Fruit fly (Drosophila melanogaster) whole organism, embryonic: Measurements from ENCODE around the gene zye.
A peak's percentile ranks its signal among the peaks of the same experiment; 100 is the strongest.

Experiments
- Antp ChIP-seq: fragments of 200-800 bp; sonication (Bioruptor generic); optimal IDR thresholded peaks from 3 replicates; lab custom pipeline; 2016; ENCODE audit warnings: missing biosample characterization, missing genetic modification characterization
- Atf3 ChIP-seq: fragments of 200-800 bp; sonication (Bioruptor generic); optimal IDR thresholded peaks from 3 replicates; lab custom pipeline; 2016; ENCODE audit warnings: missing biosample characterization, missing genetic modification characterization
- CG10565 ChIP-seq: fragments of 200-800 bp; sonication (Bioruptor generic); optimal IDR thresholded peaks from 3 replicates; lab custom pipeline; 2016; ENCODE audit warnings: missing biosample characterization, mild to moderate bottlenecking, missing genetic modification characterization
- CG12071 ChIP-seq: fragments of 200-800 bp; sonication (Bioruptor generic); optimal IDR thresholded peaks from 3 replicates; lab custom pipeline; 2018; ENCODE audit warnings: missing biosample characterization, mild to moderate bottlenecking, missing genetic modification characterization
- CG15073 ChIP-seq: fragments of 200-800 bp; sonication (Bioruptor generic); optimal IDR thresholded peaks from 2 replicates; lab custom pipeline; 2016; ENCODE audit warnings: missing biosample characterization, missing genetic modification characterization
- CG18262 ChIP-seq: fragments of 200-800 bp; optimal IDR thresholded peaks from 3 replicates; lab custom pipeline; 2019; ENCODE audit warnings: missing biosample characterization, mild to moderate bottlenecking, missing genetic modification characterization, moderate library complexity
- CG2129 ChIP-seq: fragments of 200-800 bp; sonication (Bioruptor generic); IDR thresholded peaks from 2 replicates; pipeline ENCODE4 v1.3.6; 2022; ENCODE audit warnings: missing biosample characterization, missing genetic modification characterization; ENCODE audit not compliant: partially characterized antibody
- CG2199 ChIP-seq: fragments of 200-800 bp; sonication (Bioruptor generic); IDR thresholded peaks from 3 replicates; pipeline ENCODE4 v1.3.6; 2022; ENCODE audit warnings: missing biosample characterization, missing genetic modification characterization
- CG2678 ChIP-seq: fragments of 200-800 bp; sonication (Bioruptor generic); optimal IDR thresholded peaks from 3 replicates; lab custom pipeline; 2019; ENCODE audit warnings: missing biosample characterization, mild to moderate bottlenecking, missing genetic modification characterization, moderate library complexity
- CG30020 ChIP-seq: fragments of 200-800 bp; optimal IDR thresholded peaks from 2 replicates; lab custom pipeline; 2019; ENCODE audit warnings: missing biosample characterization, mild to moderate bottlenecking, missing genetic modification characterization, moderate library complexity
- CG4360 ChIP-seq: fragments of 200-800 bp; sonication (Bioruptor generic); IDR thresholded peaks from 2 replicates; pipeline ENCODE4 v1.3.6; 2022; ENCODE audit warnings: missing biosample characterization, missing genetic modification characterization
- CG4730 ChIP-seq: fragments of 200-800 bp; sonication (Bioruptor generic); IDR thresholded peaks from 2 replicates; pipeline ENCODE4 v1.3.6; 2022; ENCODE audit warnings: missing biosample characterization, missing genetic modification characterization
- CG5180 ChIP-seq: fragments of 200-800 bp; sonication (Bioruptor generic); optimal IDR thresholded peaks from 3 replicates; lab custom pipeline; 2017; ENCODE audit warnings: missing biosample characterization, missing genetic modification characterization, mild to moderate bottlenecking, moderate library complexity, missing genetic modification reagents
- CG5245 ChIP-seq: fragments of 200-800 bp; sonication (Bioruptor generic); optimal IDR thresholded peaks from 3 replicates; lab custom pipeline; 2016; ENCODE audit warnings: missing biosample characterization, missing genetic modification characterization
- CG7357 ChIP-seq: fragments of 200-800 bp; sonication (Bioruptor generic); IDR thresholded peaks from 3 replicates; pipeline ENCODE4 v1.3.6; 2022; ENCODE audit warnings: missing biosample characterization, missing genetic modification characterization
- CG7786 ChIP-seq: fragments of 200-800 bp; sonication (Bioruptor generic); optimal IDR thresholded peaks from 2 replicates; lab custom pipeline; 2016; ENCODE audit warnings: missing biosample characterization, missing genetic modification characterization
- CG7963 ChIP-seq: fragments of 200-800 bp; sonication (Bioruptor generic); IDR thresholded peaks from 3 replicates; pipeline ENCODE4 v1.3.6; 2022; ENCODE audit warnings: missing biosample characterization, missing genetic modification characterization; ENCODE audit not compliant: partially characterized antibody
- CG9876 ChIP-seq: fragments of 200-800 bp; sonication (Bioruptor generic); optimal IDR thresholded peaks from 2 replicates; lab custom pipeline; 2016; ENCODE audit warnings: missing biosample characterization, missing genetic modification characterization
- Ets65A ChIP-seq: fragments of 200-800 bp; sonication (Bioruptor generic); peaks from one replicate; lab custom pipeline; 2016; ENCODE audit warnings: missing biosample characterization, missing genetic modification characterization
- H2.0 ChIP-seq: fragments of 200-800 bp; sonication (Bioruptor generic); IDR thresholded peaks from 2 replicates; pipeline ENCODE4 v1.3.6; 2022; ENCODE audit warnings: missing biosample characterization, missing genetic modification characterization
- HLH3B ChIP-seq: fragments of 200-800 bp; sonication (Bioruptor generic); IDR thresholded peaks from 2 replicates; pipeline ENCODE4 v1.3.6; 2022; ENCODE audit warnings: missing biosample characterization, missing genetic modification characterization
- Hey ChIP-seq: fragments of 200-800 bp; sonication (Bioruptor generic); optimal IDR thresholded peaks from 3 replicates; lab custom pipeline; 2018; ENCODE audit warnings: missing biosample characterization, mild to moderate bottlenecking, missing genetic modification characterization
- Hr51 ChIP-seq, 2 experiments: fragments of 200-800 bp; sonication (Bioruptor generic); optimal IDR thresholded peaks; 2 replicates in 1 of 2; 3 replicates in 1 of 2; lab custom pipeline; 2016 to 2018; ENCODE audit warnings: missing biosample characterization in 2 of 2, missing genetic modification characterization in 2 of 2, mild to moderate bottlenecking in 1 of 2, moderate library complexity in 1 of 2
- MBD-R2 ChIP-seq: fragments of 200-800 bp; sonication (Bioruptor generic); IDR thresholded peaks from 2 replicates; pipeline ENCODE4 v1.3.6; 2022; ENCODE audit warnings: missing biosample characterization, missing genetic modification characterization
- Vsx1 ChIP-seq: fragments of 200-800 bp; sonication (Bioruptor generic); optimal IDR thresholded peaks from 2 replicates; lab custom pipeline; 2017; ENCODE audit warnings: missing biosample characterization, mild to moderate bottlenecking, missing genetic modification characterization, missing genetic modification reagents
- ash1 ChIP-seq: fragments of 200-800 bp; sonication (Bioruptor generic); optimal IDR thresholded peaks from 2 replicates; lab custom pipeline; 2018; ENCODE audit warnings: missing biosample characterization, mild to moderate bottlenecking, missing genetic modification characterization
- btn ChIP-seq: fragments of 200-800 bp; sonication (Bioruptor generic); optimal IDR thresholded peaks from 2 replicates; lab custom pipeline; 2016; ENCODE audit warnings: missing biosample characterization, missing genetic modification characterization
- chm ChIP-seq: fragments of 200-800 bp; sonication (Bioruptor generic); IDR thresholded peaks from 2 replicates; pipeline ENCODE4 v1.3.6; 2022; ENCODE audit warnings: missing biosample characterization, missing genetic modification characterization
- crp ChIP-seq, 2 experiments: fragments of 200-800 bp; sonication (Bioruptor generic); optimal IDR thresholded peaks; 2 replicates in 1 of 2; 3 replicates in 1 of 2; lab custom pipeline; 2017; ENCODE audit warnings: missing biosample characterization in 2 of 2, missing genetic modification characterization in 2 of 2, mild to moderate bottlenecking in 1 of 2, moderate library complexity in 1 of 2
- dm ChIP-seq: fragments of 200-800 bp; sonication (Bioruptor generic); optimal IDR thresholded peaks from 3 replicates; lab custom pipeline; 2016; ENCODE audit warnings: missing biosample characterization, missing genetic modification characterization
- exex ChIP-seq: fragments of 200-800 bp; sonication (Bioruptor generic); optimal IDR thresholded peaks from 4 replicates; lab custom pipeline; 2018; ENCODE audit warnings: missing biosample characterization, mild to moderate bottlenecking, missing genetic modification characterization, moderate library complexity
- gce ChIP-seq: fragments of 200-800 bp; sonication (Bioruptor generic); IDR thresholded peaks from 3 replicates; pipeline ENCODE4 v1.3.6; 2022; ENCODE audit warnings: missing biosample characterization, missing genetic modification characterization
- gcm2 ChIP-seq: fragments of 200-800 bp; sonication (Bioruptor generic); optimal IDR thresholded peaks from 2 replicates; lab custom pipeline; 2016; ENCODE audit warnings: missing biosample characterization, missing genetic modification characterization
- grn ChIP-seq: fragments of 200-800 bp; sonication (Bioruptor generic); optimal IDR thresholded peaks from 3 replicates; lab custom pipeline; 2017; ENCODE audit warnings: missing biosample characterization, missing genetic modification characterization
- lmd ChIP-seq: fragments of 200-800 bp; sonication (Bioruptor generic); IDR thresholded peaks from 2 replicates; pipeline ENCODE4 v1.3.6; 2022; ENCODE audit warnings: missing biosample characterization, missing genetic modification characterization
- mirr ChIP-seq: fragments of 200-800 bp; sonication (Bioruptor generic); optimal IDR thresholded peaks from 3 replicates; lab custom pipeline; 2018; ENCODE audit warnings: missing biosample characterization, mild to moderate bottlenecking, missing genetic modification characterization
- onecut ChIP-seq: fragments of 200-800 bp; sonication (Bioruptor generic); IDR thresholded peaks from 2 replicates; pipeline ENCODE4 v1.3.6; 2022; ENCODE audit warnings: missing biosample characterization, missing genetic modification characterization
- otp ChIP-seq: fragments of 200-800 bp; sonication (Bioruptor generic); IDR thresholded peaks from 3 replicates; pipeline ENCODE4, ENCODE4 v1.3.6; 2022; ENCODE audit warnings: missing biosample characterization, missing genetic modification characterization
- pb ChIP-seq: fragments of 200-800 bp; sonication (Bioruptor generic); optimal IDR thresholded peaks from 3 replicates; lab custom pipeline; 2016; ENCODE audit warnings: missing biosample characterization, missing genetic modification characterization
- pzg ChIP-seq: fragments of 200-800 bp; sonication (Bioruptor generic); optimal IDR thresholded peaks from 3 replicates; lab custom pipeline; 2018; ENCODE audit warnings: missing biosample characterization, mild to moderate bottlenecking, missing genetic modification characterization, moderate library complexity
- salm ChIP-seq: fragments of 200-800 bp; sonication (Bioruptor generic); optimal IDR thresholded peaks from 2 replicates; lab custom pipeline; 2018; ENCODE audit warnings: missing biosample characterization, mild to moderate bottlenecking, missing genetic modification characterization
- scrt ChIP-seq: fragments of 200-800 bp; sonication (Bioruptor generic); optimal IDR thresholded peaks from 2 replicates; lab custom pipeline; 2018; ENCODE audit warnings: missing biosample characterization, mild to moderate bottlenecking, missing genetic modification characterization, moderate library complexity
- sd ChIP-seq: fragments of 200-800 bp; sonication (Bioruptor generic); optimal IDR thresholded peaks from 3 replicates; lab custom pipeline; 2018; ENCODE audit warnings: missing biosample characterization, mild to moderate bottlenecking, missing genetic modification characterization, moderate library complexity
- sens ChIP-seq: fragments of 200-800 bp; sonication (Bioruptor generic); peaks from one replicate; lab custom pipeline; 2016; ENCODE audit warnings: missing biosample characterization, missing genetic modification characterization
- sob ChIP-seq: fragments of 200-800 bp; sonication (Bioruptor generic); IDR thresholded peaks from 2 replicates; pipeline ENCODE4 v1.3.6; 2022; ENCODE audit warnings: missing biosample characterization, missing genetic modification characterization
- trh ChIP-seq: fragments of 200-800 bp; sonication (Bioruptor generic); optimal IDR thresholded peaks from 2 replicates; lab custom pipeline; 2016; ENCODE audit warnings: missing biosample characterization, missing genetic modification characterization
- unpg ChIP-seq: fragments of 200-800 bp; sonication (Bioruptor generic); optimal IDR thresholded peaks from 3 replicates; lab custom pipeline; 2018; ENCODE audit warnings: missing biosample characterization, mild to moderate bottlenecking, missing genetic modification characterization, moderate library complexity

zye gene

DNA sequence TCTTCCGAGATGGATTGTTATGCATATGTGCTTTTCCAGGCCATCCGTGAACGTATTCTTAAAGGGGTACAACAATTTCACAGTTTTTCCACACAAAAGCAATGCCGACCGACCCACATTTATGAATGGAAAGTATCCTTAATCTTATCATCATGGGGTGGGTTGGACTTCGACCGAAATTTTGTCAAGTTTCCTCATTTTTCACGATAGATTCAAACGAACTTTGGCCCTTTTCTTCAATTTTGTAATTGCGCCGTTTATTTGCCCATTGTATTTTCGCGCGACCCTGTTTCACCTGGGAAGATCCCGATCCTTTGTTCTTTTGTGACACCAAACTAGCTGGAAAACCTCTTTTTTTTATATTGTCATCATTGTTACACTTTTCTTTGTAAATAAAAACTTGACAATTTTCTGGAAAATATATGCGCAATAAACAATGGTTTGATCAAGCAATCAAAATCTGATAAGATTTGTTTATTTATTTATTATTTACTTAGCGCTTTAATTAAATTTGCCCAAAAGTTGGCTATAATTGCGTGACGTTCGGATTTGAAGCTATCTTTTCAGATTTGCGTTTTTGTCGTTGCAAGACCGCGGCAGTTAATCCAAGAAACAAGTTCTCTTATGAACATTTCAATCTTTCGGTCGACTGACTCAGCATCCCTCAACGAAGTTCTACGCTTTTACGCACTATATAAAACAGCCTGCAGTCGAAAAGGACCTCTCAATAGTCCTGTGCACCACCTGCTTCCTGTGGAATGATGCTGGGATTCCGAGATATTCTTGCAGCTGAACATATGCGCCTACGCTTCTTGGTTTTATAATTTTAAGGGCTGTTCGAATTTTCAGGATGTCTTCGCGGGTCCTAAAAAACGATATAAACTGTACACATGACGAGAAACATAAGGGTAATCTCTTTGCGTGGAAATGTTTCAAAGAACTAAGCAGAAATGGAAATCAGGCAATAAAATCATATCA is 7.1 kb upstream of the zye start (continued):
- no peak for TF ChIP-seq H2.0 (GFP tag; lab: Robert Waterston, UW)
- TF ChIP-seq grn (GFP tag; lab: Kevin White, UChicago), result peak; percentile 79
- no peak for TF ChIP-seq pb (GFP tag; lab: Kevin White, UChicago)
- no peak for TF ChIP-seq CG4730 (GFP tag; lab: Robert Waterston, UW)
- no peak for TF ChIP-seq Atf3 (GFP tag; lab: Kevin White, UChicago)
- TF ChIP-seq pzg (GFP tag; lab: Kevin White, UChicago), result no peak
- no peak for TF ChIP-seq CG10565 (GFP tag; lab: Kevin White, UChicago)
- no peak for TF ChIP-seq CG9876 (GFP tag; lab: Kevin White, UChicago)
- TF ChIP-seq Ets65A (GFP tag; lab: Kevin White, UChicago), result no peak
- TF ChIP-seq CG7786 (GFP tag; lab: Kevin White, UChicago), result no peak
- no peak for TF ChIP-seq dm (GFP tag; lab: Kevin White, UChicago)
- TF ChIP-seq HLH3B (GFP tag; lab: Robert Waterston, UW), result no peak
- no peak for TF ChIP-seq CG2129 (GFP tag; lab: Robert Waterston, UW)
- TF ChIP-seq Hr51 (GFP tag; optimal IDR thresholded peaks at IDR 0.05; lab: Kevin White, UChicago), result peak in 1 of 2 experiments; percentile 8
- peak; percentile 67 for TF ChIP-seq salm (tag; lab: Kevin White, UChicago)
- TF ChIP-seq exex (tag; lab: Kevin White, UChicago), result peak; percentile 28
- no peak for TF ChIP-seq chm (GFP tag; lab: Robert Waterston, UW)
- no peak for TF ChIP-seq lmd (GFP tag; lab: Robert Waterston, UW)
- no peak for TF ChIP-seq CG7357 (GFP tag; lab: Robert Waterston, UW)
- no peak for TF ChIP-seq otp (GFP tag; lab: Robert Waterston, UW)
- peak; percentile 66 for TF ChIP-seq sens (GFP tag; lab: Kevin White, UChicago)
- no peak for TF ChIP-seq CG5245 (GFP tag; lab: Kevin White, UChicago)
- TF ChIP-seq CG5180 (GFP tag; lab: Kevin White, UChicago), result peak; percentile 5
- no peak for TF ChIP-seq mirr (GFP tag; lab: Kevin White, UChicago)
- TF ChIP-seq CG7963 (GFP tag; lab: Robert Waterston, UW), result no peak
- TF ChIP-seq btn (GFP tag; lab: Kevin White, UChicago), result no peak
- no peak for TF ChIP-seq sob (GFP tag; lab: Robert Waterston, UW)
- TF ChIP-seq gce (GFP tag; lab: Robert Waterston, UW), result no peak

DNA sequence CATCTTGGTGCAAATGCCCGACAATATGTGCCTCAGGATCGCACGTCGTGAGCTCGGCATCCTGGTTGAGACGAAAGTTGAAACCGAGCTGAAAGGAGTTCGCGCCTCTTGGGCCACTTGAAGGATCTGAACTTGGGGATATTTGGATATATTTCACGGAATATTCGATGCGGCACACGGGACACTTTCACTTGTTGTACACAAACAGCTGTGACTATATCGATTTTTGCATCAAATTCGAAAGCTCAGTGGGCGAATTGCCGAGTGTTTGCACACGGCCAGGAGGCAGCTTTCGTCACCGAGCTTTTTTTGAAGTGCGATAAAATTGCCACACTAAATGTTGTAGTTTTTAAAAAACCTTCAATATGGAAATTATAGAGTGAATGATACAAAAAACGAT is 3.1 kb upstream of the zye start, which contains the start of gene CG13248:
Gene CG13248 (minus strand): TSS at position 222 of the 400 bp plus-strand sequence.
- TF ChIP-seq CG30020 (tag; lab: Kevin White, UChicago), result no peak
- TF ChIP-seq CG18262 (tag; lab: Kevin White, UChicago), result no peak
- 0 out of 3 replicates have a peak, but pooled peaks have one; percentile 4 for TF ChIP-seq CG2199 (GFP tag; lab: Robert Waterston, UW)
- peak; percentile 22; the same call in 1 of the 2 replicates for TF ChIP-seq MBD-R2
- TF ChIP-seq lmd (GFP tag; lab: Robert Waterston, UW), result no peak
- peak; percentile 63 for TF ChIP-seq scrt (GFP tag; lab: Kevin White, UChicago)
- peak; percentile 95 for TF ChIP-seq onecut
- TF ChIP-seq crp (GFP tag; optimal IDR thresholded peaks at IDR 0.05; lab: Kevin White, UChicago), result peak in 1 of 2 experiments; percentile 15

DNA sequence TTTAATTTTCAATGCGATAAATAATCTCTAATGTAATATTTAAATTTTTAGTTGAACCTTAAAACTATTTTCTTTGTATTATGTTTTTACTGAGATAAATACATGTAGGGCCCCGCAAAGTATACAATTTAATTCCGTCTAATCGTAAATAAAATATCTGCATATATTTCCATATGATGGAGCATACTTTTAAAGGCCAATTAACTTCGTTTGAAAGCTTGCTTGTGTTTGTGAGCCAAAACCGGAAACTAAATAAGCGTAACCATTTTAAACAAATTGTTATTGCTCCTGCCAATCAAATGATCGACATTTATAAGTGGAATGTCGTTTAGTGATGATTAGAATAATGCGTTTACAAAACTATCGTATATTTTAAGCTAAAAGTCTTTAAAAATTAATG is 2.6 kb upstream of the zye start:
- no peak for TF ChIP-seq CG2678
- TF ChIP-seq Vsx1 (GFP tag; lab: Kevin White, UChicago), result peak; percentile 100
- TF ChIP-seq CG4360 (GFP tag; lab: Robert Waterston, UW), result no peak
- TF ChIP-seq sd (tag; lab: Kevin White, UChicago), result peak; percentile 26
- no peak for TF ChIP-seq ash1 (GFP tag; lab: Kevin White, UChicago)
- no peak for TF ChIP-seq CG12071 (GFP tag; lab: Kevin White, UChicago)
- TF ChIP-seq unpg, result peak; percentile 42
- TF ChIP-seq Hey (tag; lab: Kevin White, UChicago), result no peak
- no peak for TF ChIP-seq trh
- no peak for TF ChIP-seq CG15073
- no peak for TF ChIP-seq Antp (GFP tag; lab: Kevin White, UChicago)
- TF ChIP-seq gcm2, result no peak
